Worm (Caenorhabditis elegans): ENCODE measurements around the gene srw-72.

DNA sequence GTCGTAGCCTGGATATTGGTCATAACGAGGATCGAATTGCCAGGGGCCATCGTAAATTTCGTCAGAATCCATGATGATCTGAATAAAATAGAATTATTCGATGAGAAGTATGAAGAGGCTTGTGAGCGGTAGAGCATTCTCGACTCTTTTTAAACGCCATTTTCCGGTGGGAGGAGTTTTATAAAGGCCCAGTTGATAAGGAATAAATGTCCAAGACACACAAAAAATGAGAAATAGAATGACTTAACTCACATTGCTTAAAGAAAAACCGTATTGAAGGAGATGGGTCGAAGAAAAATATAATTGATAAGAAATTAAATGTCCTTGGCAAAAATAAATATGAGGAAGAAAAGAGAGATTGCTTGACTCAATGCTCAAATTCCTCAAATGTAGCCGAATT, 2.3 kb downstream of the srw-72 start, which contains the start of gene F20E11.17:
- TF ChIP-seq hmbx-1 (tag; optimal IDR thresholded peaks at IDR 0.05) = no peak
- TF ChIP-seq tbx-37 (GFP tag; conservative IDR thresholded peaks at IDR 0.05) = no peak
- TF ChIP-seq ama-1 (optimal IDR thresholded peaks at IDR 0.05) = no peak
- TF ChIP-seq ceh-13 (GFP tag; optimal IDR thresholded peaks at IDR 0.05) = no peak
- TF ChIP-seq ets-7 (tag; optimal IDR thresholded peaks at IDR 0.05) = no peak

All from whole organism, early embryonic.